Fruit fly (Drosophila melanogaster): ENCODE results near the gene SdhBL.

Gene SdhBL

DNA sequence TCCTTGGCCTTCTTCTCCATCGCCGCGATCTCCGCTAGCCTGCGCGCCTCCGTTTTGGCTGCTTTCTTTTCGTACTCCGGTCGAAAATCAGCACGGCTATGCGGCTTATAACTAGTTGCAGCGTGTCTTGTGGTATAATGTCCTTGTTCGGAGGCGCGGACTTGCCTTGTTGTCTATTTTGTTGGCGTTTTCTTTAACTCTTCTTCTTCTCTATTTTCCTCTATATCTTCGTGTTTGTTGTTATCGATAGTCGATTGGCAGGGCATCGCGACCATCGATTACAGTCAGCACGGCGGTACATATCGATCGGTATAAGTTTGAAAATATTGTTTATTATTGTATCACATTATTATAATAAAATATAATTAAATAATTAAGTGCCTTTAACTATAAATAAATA lies 813 bp upstream of the SdhBL start, which contains the start of gene Flacc (continued):
- TF ChIP-seq knrl (GFP tag; IDR thresholded peaks at IDR 0.05; ENCODE audit: partially characterized antibody) (peak; percentile 77), wek (GFP tag; optimal IDR thresholded peaks at IDR 0.05) (no peak), CG14667 (GFP tag; IDR thresholded peaks at IDR 0.05) (no peak), CG14710 (tag; optimal IDR thresholded peaks at IDR 0.05) (peak; percentile 26), Mes4 (GFP tag; optimal IDR thresholded peaks at IDR 0.05) (no peak), hbn (GFP tag; IDR thresholded peaks at IDR 0.05; ENCODE audit: partially characterized antibody) (peak; percentile 71), luna (GFP tag; optimal IDR thresholded peaks at IDR 0.05) (no peak), vfl (GFP tag; optimal IDR thresholded peaks at IDR 0.05) (no peak), CoRest (tag; optimal IDR thresholded peaks at IDR 0.05) (peak; percentile 3), Ada2b (GFP tag; IDR thresholded peaks at IDR 0.05) (no peak), wor (GFP tag; IDR thresholded peaks at IDR 0.05) (no peak), CG4854 (GFP tag; optimal IDR thresholded peaks at IDR 0.05) (no peak), nerfin-2 (GFP tag; IDR thresholded peaks at IDR 0.05; ENCODE audit: partially characterized antibody) (peak; percentile 73), Gug (GFP tag; IDR thresholded peaks at IDR 0.05) (no peak), caup (GFP tag; optimal IDR thresholded peaks at IDR 0.05; ENCODE audit: severe bottlenecking) (no peak), lab (GFP tag; optimal IDR thresholded peaks at IDR 0.05) (no peak), crc (GFP tag; optimal IDR thresholded peaks at IDR 0.05) (no peak), Myb (GFP tag; optimal IDR thresholded peaks at IDR 0.05) (peak; percentile 53), Vsx1 (GFP tag; optimal IDR thresholded peaks at IDR 0.05) (no peak), Ets97D (GFP tag; optimal IDR thresholded peaks at IDR 0.05) (no peak), CG11723 (GFP tag; optimal IDR thresholded peaks at IDR 0.05) (no peak), CG9817 (tag; optimal IDR thresholded peaks at IDR 0.05) (no peak), Sry-δ (GFP tag; optimal IDR thresholded peaks at IDR 0.05) (peak; percentile 55), CG16779 (GFP tag; IDR thresholded peaks at IDR 0.05) (no peak), nmo (GFP tag; optimal IDR thresholded peaks at IDR 0.05) (no peak), Sry-β (GFP tag; optimal IDR thresholded peaks at IDR 0.05) (no peak), jing (GFP tag; optimal IDR thresholded peaks at IDR 0.05) (no peak), E2f2 (GFP tag; IDR thresholded peaks at IDR 0.05) (peak; percentile 85), TFAM (GFP tag; optimal IDR thresholded peaks at IDR 0.05) (no peak), Hr39 (optimal IDR thresholded peaks at IDR 0.05) (no peak), hth (optimal IDR thresholded peaks at IDR 0.05) (no peak), chm (GFP tag; IDR thresholded peaks at IDR 0.05) (no peak), z (GFP tag; IDR thresholded peaks at IDR 0.05) (no peak), row (GFP tag; IDR thresholded peaks at IDR 0.05) (no peak), tx (GFP tag; optimal IDR thresholded peaks at IDR 0.05) (no peak), CG17912 (GFP tag; optimal IDR thresholded peaks at IDR 0.05) (no peak), CG2116 (GFP tag; optimal IDR thresholded peaks at IDR 0.05) (peak; percentile 81), Kr (GFP tag; optimal IDR thresholded peaks at IDR 0.05) (no peak), ind (GFP tag; optimal IDR thresholded peaks at IDR 0.05) (no peak), CG16813 (GFP tag; IDR thresholded peaks at IDR 0.05; ENCODE audit: partially characterized antibody) (peak; percentile 80), Doc3 (GFP tag; IDR thresholded peaks at IDR 0.05; ENCODE audit: partially characterized antibody) (peak; percentile 80), Bgb (GFP tag; IDR thresholded peaks at IDR 0.05; ENCODE audit: partially characterized antibody) (peak; percentile 91), Dp (GFP tag; optimal IDR thresholded peaks at IDR 0.05) (peak; percentile 86), Scr (GFP tag; IDR thresholded peaks at IDR 0.05; ENCODE audit: partially characterized antibody) (peak; percentile 85), CG2120 (GFP tag; optimal IDR thresholded peaks at IDR 0.05) (no peak), tio (GFP tag; optimal IDR thresholded peaks at IDR 0.05) (no peak), Hand (GFP tag; optimal IDR thresholded peaks at IDR 0.05) (no peak), CG15479 (GFP tag; optimal IDR thresholded peaks at IDR 0.05) (no peak), CG33213 (GFP tag; optimal IDR thresholded peaks at IDR 0.05) (no peak), CG6683 (GFP tag; optimal IDR thresholded peaks at IDR 0.05) (no peak), CG13287 (GFP tag; IDR thresholded peaks at IDR 0.05; ENCODE audit: partially characterized antibody) (peak; percentile 96)

All from whole organism, embryonic.